Worm (Caenorhabditis elegans) whole organism, L1 larva: ENCODE results near the gene arl-8.

ENCODE experiments used
- C04F5.9 ChIP-seq: sonication (generic microtip); optimal IDR thresholded peaks from 2 replicates; lab custom pipeline; 2016; ENCODE audit warnings: missing genetic modification characterization, missing compliant biosample characterization
- Y116A8C.19 ChIP-seq: sonication (generic microtip); optimal IDR thresholded peaks from 2 replicates; lab custom pipeline; 2016; ENCODE audit warnings: missing compliant biosample characterization, missing genetic modification characterization, borderline replicate concordance
- alr-1 ChIP-seq: fragments of 200-800 bp; sonication (Bioruptor generic); optimal IDR thresholded peaks from 2 replicates; lab custom pipeline; 2018; ENCODE audit warnings: borderline replicate concordance, mild to moderate bottlenecking, missing genetic modification characterization, missing compliant biosample characterization
- aly-2 ChIP-seq: fragments of 150-350 bp; optimal IDR thresholded peaks from 2 replicates; lab custom pipeline; 2014; ENCODE audit warnings: missing biosample characterization, missing genetic modification characterization
- ceh-82 ChIP-seq, 3 experiments: fragments of 150-350 bp in 1 of 3; sonication (generic microtip) in 2 of 3; optimal IDR thresholded peaks; 2 replicates each; lab custom pipeline; 2014 to 2017; ENCODE audit warnings: missing biosample characterization in 3 of 3, missing genetic modification characterization in 3 of 3
- ceh-88 ChIP-seq: fragments of 200-800 bp; sonication (Bioruptor generic); IDR thresholded peaks from 2 replicates; pipeline ENCODE4 v1.3.6; 2022; ENCODE audit warnings: missing genetic modification characterization, missing compliant biosample characterization
- egl-13 ChIP-seq: sonication (generic microtip); optimal IDR thresholded peaks from 2 replicates; lab custom pipeline; 2016; ENCODE audit warnings: missing genotype, missing genetic modification reagents, missing genetic modification characterization, missing compliant biosample characterization
- elt-2 ChIP-seq: sonication (generic microtip); optimal IDR thresholded peaks from 2 replicates; lab custom pipeline; 2016; ENCODE audit warnings: missing genetic modification characterization, mild to moderate bottlenecking, inconsistent platforms, missing compliant biosample characterization, missing genetic modification reagents
- fkh-10 ChIP-seq: sonication (generic microtip); optimal IDR thresholded peaks from 2 replicates; lab custom pipeline; 2017; ENCODE audit warnings: missing biosample characterization, missing genetic modification reagents, missing genetic modification characterization
- fos-1 ChIP-seq: fragments of 150-350 bp; optimal IDR thresholded peaks from 2 replicates; lab custom pipeline; 2014; ENCODE audit warnings: missing biosample characterization, missing genetic modification characterization
- grh-1 ChIP-seq: fragments of 200-800 bp; sonication (Bioruptor generic); IDR thresholded peaks from 2 replicates; pipeline ENCODE4 v1.3.6; 2022; ENCODE audit warnings: missing genetic modification reagents, missing genetic modification characterization, missing compliant biosample characterization
- hlh-17 ChIP-seq: fragments of 200-800 bp; sonication (Bioruptor generic); optimal IDR thresholded peaks from 2 replicates; lab custom pipeline; 2018; ENCODE audit warnings: missing genetic modification characterization, mild to moderate bottlenecking, missing compliant biosample characterization, moderate library complexity, borderline replicate concordance
- hlh-4 ChIP-seq: sonication (generic microtip); optimal IDR thresholded peaks from 2 replicates; lab custom pipeline; 2016; ENCODE audit warnings: mild to moderate bottlenecking, missing genetic modification characterization, missing compliant biosample characterization
- hpl-2 ChIP-seq: fragments of 150-350 bp; optimal IDR thresholded peaks from 2 replicates; lab custom pipeline; 2014; ENCODE audit warnings: missing biosample characterization, missing genetic modification reagents, missing genetic modification characterization
- irx-1 ChIP-seq: sonication (generic microtip); optimal IDR thresholded peaks from 2 replicates; lab custom pipeline; 2016; ENCODE audit warnings: missing genetic modification characterization, missing compliant biosample characterization
- isw-1 ChIP-seq: fragments of 200-800 bp; sonication (Bioruptor generic); IDR thresholded peaks from 2 replicates; pipeline ENCODE4 v1.3.6; 2022; ENCODE audit warnings: missing genetic modification characterization, missing compliant biosample characterization
- lin-13 ChIP-seq: fragments of 150-350 bp; optimal IDR thresholded peaks from 2 replicates; lab custom pipeline; 2014; ENCODE audit warnings: missing biosample characterization, missing genetic modification reagents, missing genetic modification characterization
- lin-35 ChIP-seq, 2 experiments: fragments of 150-350 bp; optimal IDR thresholded peaks; 2 replicates each; lab custom pipeline; 2014; ENCODE audit warnings: missing biosample characterization in 2 of 2, missing genetic modification characterization in 2 of 2, missing genetic modification reagents in 2 of 2
- lin-39 ChIP-seq: fragments of 150-350 bp; optimal IDR thresholded peaks from 2 replicates; lab custom pipeline; 2014; ENCODE audit warnings: missing biosample characterization, missing genetic modification reagents, missing genetic modification characterization
- lir-3 ChIP-seq: sonication (generic microtip); optimal IDR thresholded peaks from 2 replicates; lab custom pipeline; 2016; ENCODE audit warnings: mild to moderate bottlenecking, missing genetic modification characterization, moderate library complexity, missing compliant biosample characterization; ENCODE audit not compliant: poor library complexity
- lsy-2 ChIP-seq, 2 experiments: fragments of 150-350 bp; optimal IDR thresholded peaks; 2 replicates each; lab custom pipeline; 2014; ENCODE audit warnings: missing biosample characterization in 2 of 2, missing genetic modification characterization in 2 of 2
- mab-9 ChIP-seq: fragments of 200-800 bp; sonication (Bioruptor generic); IDR thresholded peaks from 2 replicates; pipeline ENCODE4 v1.3.6; 2022; ENCODE audit warnings: missing genetic modification reagents, missing genetic modification characterization, missing compliant biosample characterization
- mef-2 ChIP-seq: fragments of 150-350 bp; optimal IDR thresholded peaks from 2 replicates; lab custom pipeline; 2014; ENCODE audit warnings: missing biosample characterization, missing genetic modification characterization
- nhr-19 ChIP-seq: fragments of 200-800 bp; sonication (Bioruptor generic); conservative IDR thresholded peaks from 2 replicates; pipeline ENCODE4 v1.3.6; 2022; ENCODE audit warnings: missing genetic modification characterization, missing compliant biosample characterization
- nhr-237 ChIP-seq: fragments of 150-350 bp; optimal IDR thresholded peaks from 2 replicates; lab custom pipeline; 2014; ENCODE audit warnings: missing biosample characterization, missing genetic modification characterization
- nhr-47 ChIP-seq: sonication (generic microtip); optimal IDR thresholded peaks from 2 replicates; lab custom pipeline; 2016; ENCODE audit warnings: mild to moderate bottlenecking, missing genetic modification characterization, moderate library complexity, missing compliant biosample characterization
- nhr-71 ChIP-seq: sonication (generic microtip); optimal IDR thresholded peaks from 2 replicates; lab custom pipeline; 2016; ENCODE audit warnings: mild to moderate bottlenecking, missing genetic modification characterization, moderate library complexity, missing compliant biosample characterization
- nhr-76 ChIP-seq: sonication (generic microtip); optimal IDR thresholded peaks from 2 replicates; lab custom pipeline; 2017; ENCODE audit warnings: missing biosample characterization, missing genetic modification characterization
- nhr-84 ChIP-seq: sonication (generic microtip); optimal IDR thresholded peaks from 2 replicates; lab custom pipeline; 2017; ENCODE audit warnings: missing biosample characterization, missing genetic modification characterization
- nhr-85 ChIP-seq: sonication (generic microtip); peaks from one replicate; lab custom pipeline; 2016; ENCODE audit warnings: missing genetic modification characterization, inconsistent platforms, missing compliant biosample characterization
- pag-3 ChIP-seq: sonication (generic microtip); optimal IDR thresholded peaks from 2 replicates; lab custom pipeline; 2017; ENCODE audit warnings: missing genetic modification characterization, mild to moderate bottlenecking, missing compliant biosample characterization, antibody characterized with exemption, borderline replicate concordance; ENCODE audit not compliant: insufficient read depth
- skn-1 ChIP-seq: fragments of 150-350 bp; optimal IDR thresholded peaks from 2 replicates; lab custom pipeline; 2014; ENCODE audit warnings: missing biosample characterization, missing genetic modification characterization
- sptf-1 ChIP-seq: fragments of 150-350 bp; optimal IDR thresholded peaks from 2 replicates; lab custom pipeline; 2014; ENCODE audit warnings: missing biosample characterization, missing genetic modification characterization
- sup-37 ChIP-seq: fragments of 200-800 bp; sonication (Bioruptor generic); optimal IDR thresholded peaks from 2 replicates; lab custom pipeline; 2018; ENCODE audit warnings: mild to moderate bottlenecking, missing genetic modification characterization, missing compliant biosample characterization
- tbx-2 ChIP-seq: sonication (generic microtip); optimal IDR thresholded peaks from 2 replicates; lab custom pipeline; 2016; ENCODE audit warnings: missing genetic modification characterization, missing compliant biosample characterization
- unc-130 ChIP-seq: fragments of 150-350 bp; optimal IDR thresholded peaks from 2 replicates; lab custom pipeline; 2017; ENCODE audit warnings: missing biosample characterization, missing genetic modification characterization, inconsistent platforms
- unc-86 ChIP-seq: sonication (generic microtip); optimal IDR thresholded peaks from 2 replicates; lab custom pipeline; 2016; ENCODE audit warnings: missing genetic modification characterization, missing compliant biosample characterization
- unc-98 ChIP-seq: fragments of 200-800 bp; sonication (Bioruptor generic); IDR thresholded peaks from 2 replicates; pipeline ENCODE4 v1.3.6; 2022; ENCODE audit warnings: missing genetic modification characterization, missing compliant biosample characterization
- vab-15 ChIP-seq: sonication (generic microtip); optimal IDR thresholded peaks from 2 replicates; lab custom pipeline; 2017; ENCODE audit warnings: missing genotype, mild to moderate bottlenecking, missing genetic modification characterization, missing compliant biosample characterization
- zag-1 ChIP-seq: fragments of 150-350 bp; optimal IDR thresholded peaks from 2 replicates; lab custom pipeline; 2014; ENCODE audit warnings: missing biosample characterization, missing genetic modification characterization
- ztf-11 ChIP-seq, 2 experiments: sonication (generic microtip); optimal IDR thresholded peaks; 2 replicates each; lab custom pipeline; 2016 to 2017; ENCODE audit warnings: missing genetic modification characterization in 2 of 2, missing biosample characterization in 1 of 2, missing compliant biosample characterization in 1 of 2
- ztf-4 ChIP-seq: fragments of 150-350 bp; optimal IDR thresholded peaks from 2 replicates; lab custom pipeline; 2014; ENCODE audit warnings: missing biosample characterization, missing genetic modification characterization

The arl-8 gene

DNA sequence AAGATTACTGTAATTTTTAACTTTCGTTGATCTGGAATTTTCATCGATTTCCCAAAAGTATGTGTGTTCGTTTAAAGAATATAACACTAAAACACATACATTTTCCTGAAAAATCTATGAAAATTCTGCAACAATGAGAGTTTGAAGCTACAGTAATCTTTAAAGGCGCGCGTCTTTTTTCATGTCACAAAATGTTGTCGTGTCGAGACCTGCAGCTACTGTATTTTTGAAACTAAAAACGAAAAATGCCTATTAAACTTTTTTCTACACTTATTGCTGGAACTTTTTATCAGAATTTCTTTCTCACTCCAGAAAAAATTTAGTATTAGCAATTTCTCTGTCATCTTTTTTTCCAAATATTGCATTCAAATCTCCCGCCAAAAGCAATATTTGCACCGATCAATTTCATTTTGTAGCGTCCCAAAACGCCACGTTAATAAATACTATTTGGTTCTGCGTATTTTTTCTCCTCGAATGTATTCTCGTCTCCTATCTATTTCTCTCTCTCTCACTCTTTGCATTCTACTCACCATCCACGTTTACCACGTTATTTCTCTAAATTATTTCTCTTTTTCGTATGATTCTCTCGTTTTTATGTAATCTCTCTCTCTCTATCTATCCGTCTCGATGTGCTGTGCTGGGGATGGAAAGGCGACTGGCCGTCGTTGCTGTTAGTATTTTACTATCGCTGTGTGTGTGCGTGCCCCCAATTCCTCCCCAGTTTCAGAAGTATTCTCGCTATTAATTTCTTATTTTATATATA lies 11.4 kb upstream of the arl-8 start, which contains the start of gene melo-1 (continued):
- TF ChIP-seq alr-1 (tag; lab: Kevin White, UChicago) (no peak), hpl-2 (GFP tag; lab: Kevin White, UChicago) (no peak), lin-35 (GFP tag; optimal IDR thresholded peaks at IDR 0.05; lab: Kevin White, UChicago) (peak; percentile 51 to 66), nhr-71 (peak; percentile 74), nhr-47 (tag; lab: Kevin White, UChicago) (peak; percentile 65), C04F5.9 (no peak), ztf-11 (tag; optimal IDR thresholded peaks at IDR 0.05; lab: Kevin White, UChicago) (no peak), lir-3 (tag; lab: Kevin White, UChicago) (peak; percentile 46), pag-3 (tag; lab: Kevin White, UChicago) (no peak), lin-39 (tag; lab: Kevin White, UChicago) (no peak), ceh-82 (tag; optimal IDR thresholded peaks at IDR 0.05; lab: Kevin White, UChicago) (peak in 2 of 3 experiments; percentile 46 to 59), skn-1 (tag; lab: Kevin White, UChicago) (peak; percentile 38), isw-1 (GFP tag; lab: Robert Waterston, UW) (peak; percentile 28), fos-1 (tag; lab: Kevin White, UChicago) (peak; percentile 9), lin-13 (GFP tag; lab: Kevin White, UChicago) (peak; percentile 7), mef-2 (tag; lab: Kevin White, UChicago) (peak; percentile 17)

DNA sequence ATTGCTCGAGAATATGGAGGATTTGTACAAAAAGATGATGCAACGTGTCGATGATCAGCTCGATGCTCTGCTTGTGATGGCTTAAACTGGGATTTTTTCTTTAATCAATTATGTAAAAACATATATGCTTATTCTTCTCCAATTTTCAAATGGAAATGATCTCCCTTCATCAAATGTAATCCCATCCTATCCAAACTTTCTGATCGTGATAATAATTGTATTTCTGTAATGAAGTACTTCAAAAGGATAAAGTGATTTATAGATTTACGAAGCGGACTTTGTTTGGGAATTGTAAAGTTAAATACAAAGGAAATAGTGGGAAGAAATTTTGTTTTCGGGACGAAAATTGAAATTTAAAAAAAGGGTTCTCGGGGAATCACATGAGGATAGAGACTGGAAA lies 7.4 kb upstream of the arl-8 start:
- no peak for TF ChIP-seq zag-1
- peak; percentile 5 for TF ChIP-seq aly-2 (tag; lab: Kevin White, UChicago)
- peak; percentile 55 for TF ChIP-seq nhr-85

- peak; percentile 12 for TF ChIP-seq ztf-4 (tag; lab: Kevin White, UChicago)
- TF ChIP-seq nhr-84 (tag; lab: Kevin White, UChicago), result no peak
Measured at ce11 chrIV:14792602-14793232, 5.2 kb upstream of the arl-8 start, which contains the start of gene gdi-1. Gene gdi-1, minus strand, starts transcription at chrIV:14792887.

ce11 chrIV:14793900-14794624 lies 3.9 kb upstream of the arl-8 start:
- TF ChIP-seq egl-13 (tag; lab: Kevin White, UChicago) (peak; percentile 25), unc-98 (GFP tag; lab: Robert Waterston, UW) (no peak), ceh-88 (GFP tag; lab: Robert Waterston, UW) (no peak), grh-1 (no peak), nhr-84 (tag; lab: Kevin White, UChicago) (no peak), Y116A8C.19 (tag; lab: Kevin White, UChicago) (no peak), mab-9 (GFP tag; lab: Robert Waterston, UW) (no peak), hlh-17 (GFP tag; lab: Kevin White, UChicago) (no peak), lin-39 (tag; lab: Kevin White, UChicago) (no peak), nhr-85 (peak; percentile 10), fkh-10 (GFP tag; lab: Kevin White, UChicago) (peak; percentile 54), nhr-237 (peak; percentile 3), unc-86 (tag; lab: Kevin White, UChicago) (peak; percentile 49), isw-1 (GFP tag; lab: Robert Waterston, UW) (no peak), ztf-4 (tag; lab: Kevin White, UChicago) (peak; percentile 37), nhr-47 (tag; lab: Kevin White, UChicago) (peak; percentile 65), nhr-19 (GFP tag; lab: Robert Waterston, UW) (peak; percentile 15; the same call in 1 of the 2 replicates), skn-1 (tag; lab: Kevin White, UChicago) (peak; percentile 37), hlh-4 (tag; lab: Kevin White, UChicago) (no peak), elt-2 (tag; lab: Kevin White, UChicago) (no peak), sptf-1 (tag; lab: Kevin White, UChicago) (no peak), irx-1 (no peak), nhr-76 (tag; lab: Kevin White, UChicago) (no peak), lsy-2 (tag; optimal IDR thresholded peaks at IDR 0.05; lab: Kevin White, UChicago) (peak; percentile 33 to 46), unc-130 (tag; lab: Kevin White, UChicago) (peak; percentile 8), vab-15 (tag; lab: Kevin White, UChicago) (no peak), tbx-2 (peak; percentile 56), sup-37 (GFP tag; lab: Kevin White, UChicago) (no peak)
